Worm (Caenorhabditis elegans) whole organism, L4/young adult: ENCODE data around the gene nhr-127.

Experiments
- W03F9.2 ChIP-seq: fragments of 150-350 bp; optimal IDR thresholded peaks from 2 replicates; lab custom pipeline; 2014; ENCODE audit warnings: missing biosample characterization, missing genetic modification characterization
- him-1 ChIP-seq: sonication (generic microtip); optimal IDR thresholded peaks from 2 replicates; lab custom pipeline; 2016; ENCODE audit warnings: missing genotype, missing genetic modification reagents, missing genetic modification characterization, missing compliant biosample characterization

- TF ChIP-seq W03F9.2 (tag; lab: Kevin White, UChicago), result no peak
- no peak for TF ChIP-seq him-1 (tag; lab: Kevin White, UChicago)
Measured at ce11 chrV:16211713-16212112, 48.1 kb upstream of the nhr-127 start.
